Fruit fly (Drosophila melanogaster) whole organism, wandering third instar larva: Measurements from ENCODE around the gene CG10859.

Experiments used
- Abd-B ChIP-seq: fragments of >200 bp; optimal IDR thresholded peaks from 2 replicates; lab custom pipeline; 2017; ENCODE audit warnings: missing biosample characterization, missing genetic modification characterization
- CG32264 ChIP-seq: fragments of 200-800 bp; sonication (Bioruptor generic); optimal IDR thresholded peaks from 2 replicates; lab custom pipeline; 2016; ENCODE audit warnings: missing biosample characterization, missing genetic modification characterization
- CG9705 ChIP-seq: fragments of 200-800 bp; sonication (Bioruptor generic); optimal IDR thresholded peaks from 2 replicates; lab custom pipeline; 2018; ENCODE audit warnings: missing biosample characterization, mild to moderate bottlenecking, missing genetic modification characterization
- CrebA ChIP-seq: fragments of 200-800 bp; sonication (Bioruptor generic); optimal IDR thresholded peaks from 2 replicates; lab custom pipeline; 2016; ENCODE audit warnings: missing biosample characterization, mild to moderate bottlenecking, missing genetic modification characterization, borderline replicate concordance
- Dfd ChIP-seq: fragments of >200 bp; optimal IDR thresholded peaks from 2 replicates; lab custom pipeline; 2017; ENCODE audit warnings: missing biosample characterization, missing genetic modification characterization
- Dif ChIP-seq: fragments of 200-275, 200-300 bp; sonication (Bioruptor generic); optimal IDR thresholded peaks from 2 replicates; lab custom pipeline; 2018; ENCODE audit warnings: missing biosample characterization, missing genetic modification characterization; ENCODE audit not compliant: partially characterized antibody
- GATAd ChIP-seq: sonication (Bioruptor generic); optimal IDR thresholded peaks from 2 replicates; lab custom pipeline; 2016; ENCODE audit warnings: missing biosample characterization, missing genetic modification characterization
- HLH106 ChIP-seq: fragments of 200-800 bp; optimal IDR thresholded peaks from 3 replicates; lab custom pipeline; 2019; ENCODE audit warnings: missing biosample characterization, mild to moderate bottlenecking, missing genetic modification characterization, moderate library complexity
- Hnf4 ChIP-seq: fragments of 200-800 bp; sonication (Bioruptor generic); optimal IDR thresholded peaks from 2 replicates; lab custom pipeline; 2016; ENCODE audit warnings: missing biosample characterization, mild to moderate bottlenecking, missing genetic modification characterization
- Hr78 ChIP-seq: fragments of >200 bp; optimal IDR thresholded peaks from 2 replicates; lab custom pipeline; 2017; ENCODE audit warnings: missing biosample characterization, missing genetic modification characterization
- Hr83 ChIP-seq: fragments of 200-300 bp; sonication (Bioruptor generic); optimal IDR thresholded peaks from 2 replicates; lab custom pipeline; 2016; ENCODE audit warnings: missing biosample characterization, mild to moderate bottlenecking, missing genetic modification characterization, moderate library complexity; ENCODE audit not compliant: poor library complexity, severe bottlenecking
- Mio ChIP-seq: sonication (Bioruptor generic); optimal IDR thresholded peaks from 2 replicates; lab custom pipeline; 2016; ENCODE audit warnings: missing biosample characterization, missing genetic modification characterization
- Myc ChIP-seq: fragments of >200 bp; optimal IDR thresholded peaks from 2 replicates; lab custom pipeline; 2017
- N ChIP-seq: fragments of >200 bp; optimal IDR thresholded peaks from 2 replicates; lab custom pipeline; 2018; ENCODE audit warnings: missing biosample characterization, missing external identifiers, missing genetic modification characterization
- OdsH ChIP-seq: fragments of 200-800 bp; sonication (Bioruptor generic); optimal IDR thresholded peaks from 2 replicates; lab custom pipeline; 2016; ENCODE audit warnings: missing biosample characterization, mild to moderate bottlenecking, missing genetic modification characterization
- Rel ChIP-seq, 2 experiments: fragments of 200-800 bp; sonication (Bioruptor generic) in 1 of 2; optimal IDR thresholded peaks; 2 replicates in 1 of 2; 3 replicates in 1 of 2; lab custom pipeline; 2016 to 2019; ENCODE audit warnings: mild to moderate bottlenecking in 2 of 2, missing biosample characterization in 2 of 2, missing genetic modification characterization in 2 of 2, moderate library complexity in 1 of 2
- Sp1 ChIP-seq: fragments of 200-800 bp; sonication (Bioruptor generic); optimal IDR thresholded peaks from 3 replicates; lab custom pipeline; 2019; ENCODE audit warnings: missing biosample characterization, mild to moderate bottlenecking, missing genetic modification characterization, moderate library complexity
- Vsx2 ChIP-seq: fragments of 200-300, 225-300 bp; sonication (Bioruptor generic); optimal IDR thresholded peaks from 2 replicates; lab custom pipeline; 2018; ENCODE audit warnings: missing biosample characterization, missing genetic modification characterization; ENCODE audit not compliant: partially characterized antibody
- br ChIP-seq: fragments of 200-800 bp; sonication (Bioruptor generic); optimal IDR thresholded peaks from 2 replicates; lab custom pipeline; 2016; ENCODE audit warnings: missing biosample characterization, missing genetic modification characterization
- brk ChIP-seq: fragments of 200-800 bp; sonication (Bioruptor generic); optimal IDR thresholded peaks from 2 replicates; lab custom pipeline; 2016; ENCODE audit warnings: missing biosample characterization, mild to moderate bottlenecking, missing genetic modification characterization
- dl ChIP-seq, 2 experiments: fragments of 175-275, 200-275 bp in 1 of 2; fragments of 200-275 bp in 1 of 2; sonication (Bioruptor generic); optimal IDR thresholded peaks; lab custom pipeline; 2018; ENCODE audit warnings: mild to moderate bottlenecking in 2 of 2, missing biosample characterization in 2 of 2, missing genetic modification characterization in 2 of 2, moderate library complexity in 2 of 2; ENCODE audit not compliant: partially characterized antibody in 2 of 2, insufficient read depth in 1 of 2
- dmrt93B ChIP-seq: fragments of 200-800 bp; sonication (Bioruptor generic); optimal IDR thresholded peaks from 2 replicates; lab custom pipeline; 2018; ENCODE audit warnings: missing biosample characterization, mild to moderate bottlenecking, missing genetic modification characterization
- dsf ChIP-seq: sonication (Bioruptor generic); optimal IDR thresholded peaks from 2 replicates; lab custom pipeline; 2016; ENCODE audit warnings: missing biosample characterization, missing genetic modification characterization, borderline replicate concordance
- ey ChIP-seq: fragments of 200-800 bp; sonication (Bioruptor generic); optimal IDR thresholded peaks from 2 replicates; lab custom pipeline; 2016; ENCODE audit warnings: missing biosample characterization, missing genetic modification characterization
- foxo ChIP-seq, 2 experiments: fragments of 200-800 bp; sonication (Bioruptor generic); optimal IDR thresholded peaks; 2 replicates in 1 of 2; 3 replicates in 1 of 2; lab custom pipeline; 2016 to 2017; ENCODE audit warnings: missing biosample characterization in 2 of 2, missing genetic modification characterization in 2 of 2
- fru ChIP-seq: fragments of 200-800 bp; sonication (Bioruptor generic); optimal IDR thresholded peaks from 3 replicates; lab custom pipeline; 2016; ENCODE audit warnings: missing biosample characterization, mild to moderate bottlenecking, missing genetic modification characterization
- h ChIP-seq: fragments of 200-800 bp; sonication (Bioruptor generic); optimal IDR thresholded peaks from 3 replicates; lab custom pipeline; 2016; ENCODE audit warnings: missing biosample characterization, mild to moderate bottlenecking, missing genetic modification characterization
- jim ChIP-seq: fragments of 175-275, 200-325 bp; sonication (Bioruptor generic); optimal IDR thresholded peaks from 2 replicates; lab custom pipeline; 2016; ENCODE audit warnings: missing biosample characterization, mild to moderate bottlenecking, missing genetic modification characterization
- lola ChIP-seq: fragments of >200 bp; optimal IDR thresholded peaks from 2 replicates; lab custom pipeline; 2017; ENCODE audit warnings: missing biosample characterization, missing genetic modification characterization
- pan ChIP-seq: fragments of >200 bp; optimal IDR thresholded peaks from 2 replicates; lab custom pipeline; 2017
- psq ChIP-seq: fragments of 200-800 bp; sonication (Bioruptor generic); optimal IDR thresholded peaks from 3 replicates; lab custom pipeline; 2017; ENCODE audit warnings: missing biosample characterization, mild to moderate bottlenecking, missing genetic modification characterization, moderate library complexity
- rgr ChIP-seq: fragments of 200-800 bp; sonication (Bioruptor generic); optimal IDR thresholded peaks from 3 replicates; lab custom pipeline; 2016; ENCODE audit warnings: missing biosample characterization, mild to moderate bottlenecking, missing genetic modification characterization
- sage ChIP-seq: fragments of 200-800 bp; sonication (Bioruptor generic); optimal IDR thresholded peaks from 2 replicates; lab custom pipeline; 2016; ENCODE audit warnings: missing biosample characterization, mild to moderate bottlenecking, missing genetic modification characterization
- sv ChIP-seq: fragments of 200-800 bp; sonication (Bioruptor generic); optimal IDR thresholded peaks from 3 replicates; lab custom pipeline; 2016; ENCODE audit warnings: missing biosample characterization, missing genetic modification characterization
- tai ChIP-seq: sonication (Bioruptor generic); optimal IDR thresholded peaks from 2 replicates; lab custom pipeline; 2016; ENCODE audit warnings: missing biosample characterization, missing genetic modification characterization
- usp ChIP-seq: fragments of >200 bp; optimal IDR thresholded peaks from 2 replicates; lab custom pipeline; 2017; ENCODE audit warnings: missing biosample characterization, missing genetic modification characterization
- woc ChIP-seq: sonication (Bioruptor generic); optimal IDR thresholded peaks from 2 replicates; lab custom pipeline; 2016; ENCODE audit warnings: missing biosample characterization, mild to moderate bottlenecking, missing genetic modification characterization

The CG10859 gene

DNA sequence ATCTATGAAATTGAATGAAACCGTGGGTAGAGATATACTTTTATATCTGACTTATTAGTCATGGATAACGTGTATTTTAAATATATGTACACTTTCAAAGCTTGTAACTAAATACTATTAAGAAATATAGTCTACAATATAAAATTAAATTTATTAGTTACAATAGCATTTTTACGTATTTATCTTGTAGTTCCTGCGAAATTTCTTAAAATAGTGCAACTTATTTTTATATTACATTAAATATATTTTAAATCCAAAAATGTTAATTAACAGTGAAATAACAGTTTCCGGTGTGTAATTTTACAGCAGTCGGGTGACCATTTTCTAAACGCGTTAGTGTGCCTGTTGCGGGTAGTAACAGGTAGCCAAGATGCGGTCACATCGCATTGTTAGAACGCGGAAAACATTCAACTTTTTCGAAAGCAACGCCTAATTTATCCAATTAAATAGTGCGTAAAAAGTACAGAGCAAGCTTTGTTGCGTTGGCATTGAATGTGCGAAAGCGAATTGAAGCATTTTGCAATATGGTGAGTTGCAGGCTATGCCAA lies at the start of gene CG10859, which contains the start of gene CG7110:
Gene CG10859 (minus strand): TSS at position 51 of the 548 bp plus-strand sequence.
Gene CG7110 (plus strand): TSS at position 378 of the 548 bp plus-strand sequence.
- TF ChIP-seq sv (GFP tag; lab: Kevin White, UChicago) (no peak), rgr (GFP tag; lab: Kevin White, UChicago) (peak; percentile 38), tai (GFP tag; lab: Kevin White, UChicago) (no peak), usp (no peak), h (GFP tag; lab: Kevin White, UChicago) (peak; percentile 21), br (GFP tag; lab: Kevin White, UChicago) (no peak), jim (GFP tag; lab: Kevin White, UChicago) (no peak), Myc (lab: Kevin White, UChicago) (peak; percentile 21), Hr83 (no peak), foxo (GFP tag; optimal IDR thresholded peaks at IDR 0.05; lab: Kevin White, UChicago) (peak in 1 of 2 experiments; percentile 0), HLH106 (tag; lab: Kevin White, UChicago) (peak; percentile 20), ey (GFP tag; lab: Kevin White, UChicago) (no peak), Hnf4 (GFP tag; lab: Kevin White, UChicago) (no peak), brk (GFP tag; lab: Kevin White, UChicago) (no peak), sage (GFP tag; lab: Kevin White, UChicago) (peak; percentile 48), dmrt93B (GFP tag; lab: Kevin White, UChicago) (peak; percentile 31), pan (lab: Kevin White, UChicago) (no peak), CG9705 (GFP tag; lab: Kevin White, UChicago) (peak; percentile 42), CrebA (GFP tag; lab: Kevin White, UChicago) (no peak), Sp1 (GFP tag; lab: Kevin White, UChicago) (peak; percentile 62), Rel (GFP tag; optimal IDR thresholded peaks at IDR 0.05; lab: Kevin White, UChicago) (no peak), Rel (tag; optimal IDR thresholded peaks at IDR 0.05; lab: Kevin White, UChicago) (no peak), psq (GFP tag; lab: Kevin White, UChicago) (no peak), CG32264 (no peak)

DNA sequence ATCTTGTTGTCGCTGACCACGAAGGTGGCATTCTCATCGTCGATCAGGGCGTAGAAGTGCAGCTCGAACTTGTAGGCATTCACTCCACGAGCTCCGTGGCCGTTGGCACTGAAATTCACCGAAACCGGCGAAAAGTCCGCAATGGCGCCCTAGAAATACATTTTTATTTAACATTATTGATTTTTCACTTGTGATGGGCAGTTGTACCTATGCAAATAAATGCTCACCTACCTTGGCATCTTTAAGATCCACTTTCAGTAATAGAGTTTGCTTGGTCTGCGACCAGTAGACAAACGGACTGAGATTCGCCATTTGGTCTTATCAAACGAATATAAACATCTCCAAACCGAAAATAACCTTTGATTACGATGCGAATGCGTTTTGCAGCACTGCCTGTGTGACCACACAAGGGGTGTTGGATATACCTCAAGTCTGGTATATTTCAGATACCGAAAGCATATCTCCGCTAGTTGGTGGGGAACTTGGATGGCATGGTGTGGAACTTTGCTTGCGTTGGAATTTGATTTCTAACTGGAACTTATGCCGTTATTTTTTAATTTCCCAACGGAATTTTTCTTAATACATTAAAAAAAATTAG lies 46.9 kb upstream of the CG10859 start, which contains the start of gene Hacd2:
Gene Hacd2 (minus strand): TSS at position 403 of the 598 bp plus-strand sequence.
- no peak for TF ChIP-seq dsf (GFP tag; lab: Kevin White, UChicago)
- no peak for TF ChIP-seq OdsH (GFP tag; lab: Kevin White, UChicago)
- TF ChIP-seq usp = no peak
- TF ChIP-seq ey (GFP tag; lab: Kevin White, UChicago) = no peak
- peak; percentile 16 for TF ChIP-seq psq (GFP tag; lab: Kevin White, UChicago)
- TF ChIP-seq rgr (GFP tag; lab: Kevin White, UChicago) = peak; percentile 39
- no peak for TF ChIP-seq Dfd (GFP tag; lab: Kevin White, UChicago)
- peak in 1 of 2 experiments; percentile 34 for TF ChIP-seq foxo (GFP tag; optimal IDR thresholded peaks at IDR 0.05; lab: Kevin White, UChicago)
- TF ChIP-seq br (GFP tag; lab: Kevin White, UChicago) = no peak
- no peak for TF ChIP-seq Hr78
- peak; percentile 25 for TF ChIP-seq h (GFP tag; lab: Kevin White, UChicago)
- TF ChIP-seq dl (GFP tag; optimal IDR thresholded peaks at IDR 0.05; lab: Kevin White, UChicago; ENCODE audit: insufficient read depth in 1 of 2, partially characterized antibody in 2 of 2) = no peak
- TF ChIP-seq CrebA (GFP tag; lab: Kevin White, UChicago) = no peak
- TF ChIP-seq lola (GFP tag; lab: Kevin White, UChicago) = no peak
- peak; percentile 25 for TF ChIP-seq Hr83
- TF ChIP-seq sv (GFP tag; lab: Kevin White, UChicago) = peak; percentile 52
- TF ChIP-seq tai (GFP tag; lab: Kevin White, UChicago) = no peak
- no peak for TF ChIP-seq jim (GFP tag; lab: Kevin White, UChicago)
- TF ChIP-seq woc (GFP tag; lab: Kevin White, UChicago) = no peak
- no peak for TF ChIP-seq pan (lab: Kevin White, UChicago)
- no peak for TF ChIP-seq brk (GFP tag; lab: Kevin White, UChicago)
- peak; percentile 33 for TF ChIP-seq HLH106 (tag; lab: Kevin White, UChicago)
- TF ChIP-seq Hnf4 (GFP tag; lab: Kevin White, UChicago) = peak; percentile 77
- TF ChIP-seq CG32264 = no peak
- no peak for TF ChIP-seq N (GFP tag; lab: Kevin White, UChicago)
- TF ChIP-seq CG9705 (GFP tag; lab: Kevin White, UChicago) = no peak
- no peak for TF ChIP-seq Myc (lab: Kevin White, UChicago)
- TF ChIP-seq, all 38 proteins: peak for 8

DNA sequence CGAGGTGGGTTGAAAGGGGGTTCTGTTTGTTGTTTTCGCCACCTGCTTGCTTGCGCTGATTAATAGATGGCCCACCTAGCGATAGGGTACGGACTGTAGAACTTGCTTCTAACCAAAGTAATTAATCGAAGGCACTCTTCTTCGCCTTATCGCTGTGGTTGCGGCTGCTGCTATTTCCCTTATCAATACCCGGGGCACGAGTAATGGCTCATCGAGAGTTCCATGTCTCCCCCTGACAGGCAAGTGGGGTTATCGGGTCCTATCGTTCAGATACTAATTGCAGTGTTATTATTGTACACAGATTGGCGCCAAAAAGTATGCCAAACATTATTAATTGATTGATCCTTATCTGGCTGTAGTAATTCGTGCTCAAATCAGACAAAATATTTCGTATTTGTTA lies 38.3 kb upstream of the CG10859 start:
- TF ChIP-seq h (GFP tag; lab: Kevin White, UChicago) = peak; percentile 82
- no peak for TF ChIP-seq lola (GFP tag; lab: Kevin White, UChicago)
- no peak for TF ChIP-seq GATAd (GFP tag; lab: Kevin White, UChicago)
- no peak for TF ChIP-seq dmrt93B (GFP tag; lab: Kevin White, UChicago)
- TF ChIP-seq ey (GFP tag; lab: Kevin White, UChicago) = no peak
- no peak for TF ChIP-seq woc (GFP tag; lab: Kevin White, UChicago)
- no peak for TF ChIP-seq Rel (GFP tag; optimal IDR thresholded peaks at IDR 0.05; lab: Kevin White, UChicago)
- peak; percentile 10 for TF ChIP-seq Rel (tag; optimal IDR thresholded peaks at IDR 0.05; lab: Kevin White, UChicago)
- TF ChIP-seq sage (GFP tag; lab: Kevin White, UChicago) = no peak
- TF ChIP-seq CG32264 = no peak
- no peak for TF ChIP-seq Sp1 (GFP tag; lab: Kevin White, UChicago)
- TF ChIP-seq Hnf4 (GFP tag; lab: Kevin White, UChicago) = no peak
- TF ChIP-seq fru (GFP tag; lab: Kevin White, UChicago) = peak; percentile 44
- no peak for TF ChIP-seq Vsx2
- TF ChIP-seq Dif = no peak
- TF ChIP-seq jim (GFP tag; lab: Kevin White, UChicago) = no peak
- no peak for TF ChIP-seq Mio (GFP tag; lab: Kevin White, UChicago)
- no peak for TF ChIP-seq CrebA (GFP tag; lab: Kevin White, UChicago)
- no peak for TF ChIP-seq Abd-B (GFP tag; lab: Kevin White, UChicago)
- no peak for TF ChIP-seq tai (GFP tag; lab: Kevin White, UChicago)
- peak; percentile 28 for TF ChIP-seq Hr83
- no peak for TF ChIP-seq dl (GFP tag; optimal IDR thresholded peaks at IDR 0.05; lab: Kevin White, UChicago; ENCODE audit: insufficient read depth in 1 of 2, partially characterized antibody in 2 of 2)
- TF ChIP-seq br (GFP tag; lab: Kevin White, UChicago) = no peak
- TF ChIP-seq sv (GFP tag; lab: Kevin White, UChicago) = no peak
- TF ChIP-seq HLH106 (tag; lab: Kevin White, UChicago) = no peak
- no peak for TF ChIP-seq rgr (GFP tag; lab: Kevin White, UChicago)
